Worm (Caenorhabditis elegans): Measurements from ENCODE around the gene lias-1.
A peak's percentile ranks its signal among the peaks of the same experiment; 100 is the strongest.

The lias-1 gene

ce11 chrIII:3503286-3503685 lies 1.6 kb downstream of the lias-1 start, which contains the start of gene rpl-16:
rpl-16 (minus strand) TSS chrIII:3503604.
- TF ChIP-seq dsc-1 (tag; optimal IDR thresholded peaks at IDR 0.05) (no peak), lin-39 (tag; optimal IDR thresholded peaks at IDR 0.05) (no peak)

ce11 chrIII:3502215-3502838 lies 2.6 kb downstream of the lias-1 start, which contains the start of gene M01F1.8:
M01F1.8 (minus strand) TSS chrIII:3502549.
- TF ChIP-seq nhr-20 (tag; optimal IDR thresholded peaks at IDR 0.05): no peak
- TF ChIP-seq efl-1 (optimal IDR thresholded peaks at IDR 0.05): no peak
- TF ChIP-seq efl-1 (GFP tag; optimal IDR thresholded peaks at IDR 0.05 in 1 of 2): peak in 1 of 2 experiments; percentile 3
- peak in 1 of 2 experiments; percentile 38 for TF ChIP-seq lsy-2 (tag; optimal IDR thresholded peaks at IDR 0.05)

- peak; percentile 42 for TF ChIP-seq tbx-2 (tag; optimal IDR thresholded peaks at IDR 0.05)
- no peak for TF ChIP-seq Y116A8C.19 (tag; optimal IDR thresholded peaks at IDR 0.05; ENCODE audit: borderline replicate concordance)
- TF ChIP-seq nhr-47 (tag; optimal IDR thresholded peaks at IDR 0.05): peak; percentile 52
- TF ChIP-seq nhr-76 (tag; optimal IDR thresholded peaks at IDR 0.05): no peak
- peak in 1 of 2 experiments; percentile 54 for TF ChIP-seq ztf-11 (tag; optimal IDR thresholded peaks at IDR 0.05)
- TF ChIP-seq grh-1 (GFP tag; IDR thresholded peaks at IDR 0.05): no peak
- peak; percentile 31 for TF ChIP-seq isw-1 (GFP tag; IDR thresholded peaks at IDR 0.05)
- peak; percentile 31 for TF ChIP-seq unc-86 (tag; optimal IDR thresholded peaks at IDR 0.05)
- peak; percentile 65 for TF ChIP-seq vab-15 (tag; optimal IDR thresholded peaks at IDR 0.05)
- no peak for TF ChIP-seq zag-1 (tag; optimal IDR thresholded peaks at IDR 0.05)
- no peak for TF ChIP-seq zip-4 (GFP tag; optimal IDR thresholded peaks at IDR 0.05)
- TF ChIP-seq xbp-1 (tag; optimal IDR thresholded peaks at IDR 0.05): no peak
- peak; percentile 40; the same call in 1 of the 2 replicates for TF ChIP-seq nhr-19 (GFP tag; conservative IDR thresholded peaks at IDR 0.05)
- peak; percentile 33 for TF ChIP-seq nhr-71 (tag; optimal IDR thresholded peaks at IDR 0.05)
- no peak for TF ChIP-seq alr-1 (tag; optimal IDR thresholded peaks at IDR 0.05; ENCODE audit: borderline replicate concordance)
- peak; percentile 39 for TF ChIP-seq pax-3 (tag; optimal IDR thresholded peaks at IDR 0.05)
- TF ChIP-seq ceh-63 (GFP tag; optimal IDR thresholded peaks at IDR 0.05): peak; percentile 20
- no peak for TF ChIP-seq snpc-4 (tag; optimal IDR thresholded peaks at IDR 0.05)
- no peak for TF ChIP-seq sptf-1 (tag; optimal IDR thresholded peaks at IDR 0.05)
- peak in 2 of 3 experiments; percentile 5 to 18 for TF ChIP-seq ceh-82 (tag; optimal IDR thresholded peaks at IDR 0.05)
- peak; percentile 22 to 80 for TF ChIP-seq efl-1 (optimal IDR thresholded peaks at IDR 0.05)
- TF ChIP-seq efl-1 (GFP tag; optimal IDR thresholded peaks at IDR 0.05 in 1 of 2): peak; percentile 1 to 39
- peak; percentile 23 for TF ChIP-seq fkh-8 (tag; optimal IDR thresholded peaks at IDR 0.05)
- TF ChIP-seq lsy-2 (tag; optimal IDR thresholded peaks at IDR 0.05): peak in 1 of 2 experiments; percentile 18
- no peak for TF ChIP-seq ama-1 (optimal IDR thresholded peaks at IDR 0.05)
- TF ChIP-seq skn-1 (tag; optimal IDR thresholded peaks at IDR 0.05): no peak
- no peak for TF ChIP-seq nhr-237 (tag; optimal IDR thresholded peaks at IDR 0.05)
- no peak for TF ChIP-seq snu-23 (GFP tag; optimal IDR thresholded peaks at IDR 0.05)
- peak; percentile 45 for TF ChIP-seq nhr-90 (tag; optimal IDR thresholded peaks at IDR 0.05; ENCODE audit: poor library complexity)
- no peak for TF ChIP-seq fos-1 (tag; optimal IDR thresholded peaks at IDR 0.05)
- TF ChIP-seq ceh-8 (GFP tag; optimal IDR thresholded peaks at IDR 0.05): no peak
- no peak for TF ChIP-seq unc-30 (tag; optimal IDR thresholded peaks at IDR 0.05)
- TF ChIP-seq mab-9 (GFP tag; IDR thresholded peaks at IDR 0.05): no peak
- peak; percentile 78 for TF ChIP-seq unc-98 (GFP tag; IDR thresholded peaks at IDR 0.05)
- TF ChIP-seq swsn-7 (tag; optimal IDR thresholded peaks at IDR 0.05): peak; percentile 3
- TF ChIP-seq nhr-77 (tag; optimal IDR thresholded peaks at IDR 0.05): no peak
- TF ChIP-seq rnt-1 (tag; optimal IDR thresholded peaks at IDR 0.05): peak; percentile 60
Observed at ce11 chrIII:3499850-3500249, 5.1 kb downstream of the lias-1 start.

Measured in whole organism, L1 larva.